Worm (Caenorhabditis elegans) whole organism, L1 larva: ENCODE data around the gene srg-65.

Source experiments
- F16B12.6 ChIP-seq: fragments of 150-350 bp; optimal IDR thresholded peaks from 2 replicates; lab custom pipeline; 2014; ENCODE audit warnings: missing biosample characterization, missing genetic modification characterization
- alr-1 ChIP-seq: fragments of 200-800 bp; sonication (Bioruptor generic); optimal IDR thresholded peaks from 2 replicates; lab custom pipeline; 2018; ENCODE audit warnings: borderline replicate concordance, mild to moderate bottlenecking, missing genetic modification characterization, missing compliant biosample characterization
- ama-1 ChIP-seq: fragments of 150-350 bp; optimal IDR thresholded peaks from 2 replicates; lab custom pipeline; 2014
- blmp-1 ChIP-seq: fragments of 150-350 bp; optimal IDR thresholded peaks from 2 replicates; lab custom pipeline; 2014; ENCODE audit warnings: missing biosample characterization, missing genetic modification characterization
- dsc-1 ChIP-seq: sonication (generic microtip); optimal IDR thresholded peaks from 2 replicates; lab custom pipeline; 2016; ENCODE audit warnings: mild to moderate bottlenecking, missing genetic modification characterization, missing compliant biosample characterization
- efl-3 ChIP-seq: fragments of 200-800 bp; sonication (Bioruptor generic); optimal IDR thresholded peaks from 2 replicates; lab custom pipeline; 2018; ENCODE audit warnings: mild to moderate bottlenecking, missing genetic modification characterization, missing compliant biosample characterization
- egl-13 ChIP-seq: sonication (generic microtip); optimal IDR thresholded peaks from 2 replicates; lab custom pipeline; 2016; ENCODE audit warnings: missing genotype, missing genetic modification reagents, missing genetic modification characterization, missing compliant biosample characterization
- elt-2 ChIP-seq: sonication (generic microtip); optimal IDR thresholded peaks from 2 replicates; lab custom pipeline; 2016; ENCODE audit warnings: missing genetic modification characterization, mild to moderate bottlenecking, inconsistent platforms, missing compliant biosample characterization, missing genetic modification reagents
- ets-5 ChIP-seq: fragments of 200-800 bp; sonication (Bioruptor generic); IDR thresholded peaks from 2 replicates; pipeline ENCODE4 v1.3.6; 2022; ENCODE audit warnings: missing genetic modification characterization, missing compliant biosample characterization
- fkh-10 ChIP-seq: sonication (generic microtip); optimal IDR thresholded peaks from 2 replicates; lab custom pipeline; 2017; ENCODE audit warnings: missing biosample characterization, missing genetic modification reagents, missing genetic modification characterization
- fkh-4 ChIP-seq: sonication (generic microtip); optimal IDR thresholded peaks from 2 replicates; lab custom pipeline; 2016; ENCODE audit warnings: missing compliant biosample characterization, missing genetic modification characterization, borderline replicate concordance
- isw-1 ChIP-seq: fragments of 200-800 bp; sonication (Bioruptor generic); IDR thresholded peaks from 2 replicates; pipeline ENCODE4 v1.3.6; 2022; ENCODE audit warnings: missing genetic modification characterization, missing compliant biosample characterization
- lin-35 ChIP-seq, 2 experiments: fragments of 150-350 bp; optimal IDR thresholded peaks; 2 replicates each; lab custom pipeline; 2014; ENCODE audit warnings: missing biosample characterization in 2 of 2, missing genetic modification characterization in 2 of 2, missing genetic modification reagents in 2 of 2
- lsy-2 ChIP-seq, 2 experiments: fragments of 150-350 bp; optimal IDR thresholded peaks; 2 replicates each; lab custom pipeline; 2014; ENCODE audit warnings: missing biosample characterization in 2 of 2, missing genetic modification characterization in 2 of 2
- mab-9 ChIP-seq: fragments of 200-800 bp; sonication (Bioruptor generic); IDR thresholded peaks from 2 replicates; pipeline ENCODE4 v1.3.6; 2022; ENCODE audit warnings: missing genetic modification reagents, missing genetic modification characterization, missing compliant biosample characterization
- mdl-1 ChIP-seq, 2 experiments: fragments of 150-350 bp; optimal IDR thresholded peaks; 2 replicates each; lab custom pipeline; 2014 to 2017; ENCODE audit warnings: missing biosample characterization in 2 of 2, missing genetic modification characterization in 2 of 2, inconsistent platforms in 1 of 2
- nhr-20 ChIP-seq: sonication (generic microtip); optimal IDR thresholded peaks from 2 replicates; lab custom pipeline; 2016; ENCODE audit warnings: mild to moderate bottlenecking, missing genetic modification characterization, missing compliant biosample characterization
- nhr-237 ChIP-seq: fragments of 150-350 bp; optimal IDR thresholded peaks from 2 replicates; lab custom pipeline; 2014; ENCODE audit warnings: missing biosample characterization, missing genetic modification characterization
- nhr-84 ChIP-seq: sonication (generic microtip); optimal IDR thresholded peaks from 2 replicates; lab custom pipeline; 2017; ENCODE audit warnings: missing biosample characterization, missing genetic modification characterization
- nhr-85 ChIP-seq: sonication (generic microtip); peaks from one replicate; lab custom pipeline; 2016; ENCODE audit warnings: missing genetic modification characterization, inconsistent platforms, missing compliant biosample characterization
- pqm-1 ChIP-seq: sonication (generic microtip); optimal IDR thresholded peaks from 3 replicates; lab custom pipeline; 2017; ENCODE audit warnings: missing biosample characterization, missing genetic modification characterization
- rnt-1 ChIP-seq: sonication (generic microtip); optimal IDR thresholded peaks from 2 replicates; lab custom pipeline; 2016; ENCODE audit warnings: mild to moderate bottlenecking, missing genetic modification characterization, moderate library complexity, missing compliant biosample characterization
- snpc-4 ChIP-seq: fragments of 150-350 bp; optimal IDR thresholded peaks from 2 replicates; lab custom pipeline; 2014; ENCODE audit warnings: missing biosample characterization, missing genetic modification characterization
- sptf-1 ChIP-seq: fragments of 150-350 bp; optimal IDR thresholded peaks from 2 replicates; lab custom pipeline; 2014; ENCODE audit warnings: missing biosample characterization, missing genetic modification characterization
- sup-37 ChIP-seq: fragments of 200-800 bp; sonication (Bioruptor generic); optimal IDR thresholded peaks from 2 replicates; lab custom pipeline; 2018; ENCODE audit warnings: mild to moderate bottlenecking, missing genetic modification characterization, missing compliant biosample characterization
- swsn-7 ChIP-seq: sonication (generic microtip); optimal IDR thresholded peaks from 2 replicates; lab custom pipeline; 2016; ENCODE audit warnings: missing genetic modification characterization, missing compliant biosample characterization
- tbx-2 ChIP-seq: sonication (generic microtip); optimal IDR thresholded peaks from 2 replicates; lab custom pipeline; 2016; ENCODE audit warnings: missing genetic modification characterization, missing compliant biosample characterization
- unc-62 ChIP-seq: fragments of 150-350 bp; optimal IDR thresholded peaks from 2 replicates; lab custom pipeline; 2014; ENCODE audit warnings: missing biosample characterization, missing genetic modification reagents, missing genetic modification characterization
- vab-15 ChIP-seq: sonication (generic microtip); optimal IDR thresholded peaks from 2 replicates; lab custom pipeline; 2017; ENCODE audit warnings: missing genotype, mild to moderate bottlenecking, missing genetic modification characterization, missing compliant biosample characterization
- zag-1 ChIP-seq: fragments of 150-350 bp; optimal IDR thresholded peaks from 2 replicates; lab custom pipeline; 2014; ENCODE audit warnings: missing biosample characterization, missing genetic modification characterization

srg-65 gene

DNA sequence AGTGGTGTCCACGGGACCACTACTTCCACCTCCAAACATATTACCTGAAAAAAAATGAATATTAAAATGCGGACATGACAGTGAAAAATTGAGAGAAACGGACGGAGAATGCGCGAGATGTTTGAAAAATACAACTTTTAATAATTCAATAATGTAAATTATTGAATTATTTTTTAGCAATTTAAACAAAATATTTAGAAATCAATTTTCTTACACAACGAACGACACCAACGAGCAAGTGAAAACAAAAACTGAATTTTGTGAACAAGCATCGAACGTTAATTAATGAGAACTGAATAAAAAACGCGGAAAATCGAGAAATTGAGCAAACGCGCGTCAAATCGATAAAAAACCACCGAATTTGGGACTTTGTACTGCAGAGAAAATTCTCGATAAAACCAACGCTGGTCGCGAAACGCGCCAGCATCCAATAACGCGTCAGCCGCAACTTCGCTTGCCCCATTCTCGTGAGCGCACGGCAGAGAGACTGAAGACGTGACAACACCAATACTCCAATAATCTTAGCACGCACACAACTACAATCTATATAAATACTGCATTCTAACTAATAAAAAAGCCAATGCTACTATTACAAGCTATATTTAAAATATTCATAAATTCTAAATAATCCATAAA lies 20.2 kb upstream of the srg-65 start, which contains the start of the genes dnj-19 and nhr-47 (continued):
- TF ChIP-seq mab-9 (GFP tag; lab: Robert Waterston, UW), result peak; percentile 86
- TF ChIP-seq vab-15 (tag; lab: Kevin White, UChicago), result no peak
- TF ChIP-seq swsn-7 (tag; lab: Kevin White, UChicago), result peak; percentile 96
- TF ChIP-seq dsc-1 (tag; lab: Kevin White, UChicago), result peak; percentile 96

DNA sequence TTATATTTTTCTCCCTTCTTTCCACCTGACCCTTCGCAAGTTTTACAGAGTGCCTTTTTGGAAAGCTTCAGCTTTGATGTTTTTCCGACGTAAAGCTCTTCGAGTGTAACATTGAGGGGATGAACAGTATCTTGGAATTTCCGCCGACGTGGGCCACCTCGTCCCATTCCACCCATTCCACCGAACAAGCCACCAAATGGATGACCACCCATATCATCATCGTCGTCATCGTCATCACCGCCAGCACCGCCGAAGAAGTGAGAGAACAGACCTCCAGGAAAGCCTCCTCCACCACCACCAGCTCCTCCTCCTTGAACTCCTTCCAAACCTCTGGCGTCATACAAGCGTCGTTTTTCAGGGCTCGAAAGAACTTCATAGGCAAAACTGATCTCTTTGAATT lies 19.5 kb upstream of the srg-65 start:
- no peak for TF ChIP-seq efl-3
- 0 out of 2 replicates have a peak, but pooled peaks have one; percentile 41 for TF ChIP-seq ets-5 (GFP tag; lab: Robert Waterston, UW)

DNA sequence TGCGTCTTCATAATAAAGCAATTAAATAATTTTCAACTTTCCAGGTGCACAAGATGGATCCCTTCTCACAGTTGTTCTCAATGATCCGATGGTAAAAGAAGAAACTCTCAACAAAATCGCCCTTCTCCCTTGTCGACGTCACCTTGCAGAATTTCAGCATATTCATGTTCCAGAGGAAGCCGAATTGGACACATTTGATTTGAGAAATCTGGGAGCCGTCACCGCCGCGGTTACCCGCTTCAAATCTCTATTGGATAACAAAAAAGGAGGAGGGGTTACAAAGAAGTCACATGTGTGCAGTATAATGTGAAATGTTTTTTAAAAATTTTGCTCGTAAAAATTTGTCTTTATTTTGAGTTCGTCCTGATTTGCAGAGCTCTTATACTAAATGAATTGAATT lies 17.9 kb upstream of the srg-65 start:
- no peak for TF ChIP-seq lsy-2 (tag; optimal IDR thresholded peaks at IDR 0.05; lab: Kevin White, UChicago)
- peak; percentile 38 for TF ChIP-seq ama-1 (lab: Kevin White, UChicago)
- TF ChIP-seq nhr-85 (tag; lab: Kevin White, UChicago), result no peak
- no peak for TF ChIP-seq swsn-7 (tag; lab: Kevin White, UChicago)
- no peak for TF ChIP-seq rnt-1
- no peak for TF ChIP-seq snpc-4 (tag; lab: Kevin White, UChicago)
- TF ChIP-seq lin-35 (GFP tag; optimal IDR thresholded peaks at IDR 0.05; lab: Kevin White, UChicago), result peak in 1 of 2 experiments; percentile 5

DNA sequence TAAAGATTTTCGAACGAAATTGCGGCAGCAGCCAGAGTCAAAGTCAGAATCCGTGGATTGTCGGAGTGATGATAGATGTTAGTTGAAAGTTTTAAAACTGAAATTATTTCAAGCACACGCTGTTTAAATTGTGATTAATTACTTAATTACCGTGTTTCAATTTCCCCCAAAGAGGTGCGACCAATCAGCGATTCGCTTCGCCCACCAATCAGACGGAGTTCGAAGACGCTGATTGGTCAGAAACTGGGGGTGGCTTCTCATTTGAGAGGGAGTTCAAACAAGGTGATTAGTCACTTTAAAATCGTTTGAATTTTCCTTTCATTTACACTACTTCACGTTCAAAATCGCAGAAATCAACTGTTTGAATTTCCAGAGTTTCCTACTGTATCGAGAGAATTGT lies 14.7 kb upstream of the srg-65 start:
- TF ChIP-seq pqm-1 (tag; lab: Kevin White, UChicago), result no peak

DNA sequence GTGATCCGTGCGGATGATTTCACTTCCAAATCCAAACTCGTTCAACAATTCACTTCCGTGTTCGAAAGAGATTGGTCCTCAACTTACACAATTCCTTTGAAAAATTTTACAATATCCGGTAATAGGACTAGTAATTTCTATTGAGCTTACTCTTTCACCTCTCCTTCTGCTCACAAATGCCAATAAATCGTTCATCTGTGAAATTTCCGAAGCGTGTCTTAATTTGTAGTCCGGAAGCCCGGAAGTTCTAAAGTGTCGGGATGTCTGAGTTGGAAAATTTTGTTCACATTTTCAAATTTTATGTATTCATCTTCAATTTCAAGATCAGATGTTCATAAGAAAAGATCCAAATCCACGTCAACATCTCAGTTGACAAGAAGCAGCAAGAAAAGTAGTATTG lies 8.7 kb upstream of the srg-65 start, which contains the start of gene T05C3.2:
TSS of gene T05C3.2 (plus strand) at position 301 of the 400 bp plus-strand sequence.
- TF ChIP-seq sptf-1 (tag; lab: Kevin White, UChicago), result no peak
- no peak for TF ChIP-seq nhr-20 (tag; lab: Kevin White, UChicago)
- TF ChIP-seq nhr-84, result no peak
- TF ChIP-seq tbx-2 (tag; lab: Kevin White, UChicago), result no peak
- TF ChIP-seq egl-13, result no peak
- TF ChIP-seq nhr-237 (tag; lab: Kevin White, UChicago), result no peak
- TF ChIP-seq alr-1, result no peak
- no peak for TF ChIP-seq zag-1 (tag; lab: Kevin White, UChicago)
- TF ChIP-seq unc-62 (GFP tag; lab: Kevin White, UChicago), result no peak

DNA sequence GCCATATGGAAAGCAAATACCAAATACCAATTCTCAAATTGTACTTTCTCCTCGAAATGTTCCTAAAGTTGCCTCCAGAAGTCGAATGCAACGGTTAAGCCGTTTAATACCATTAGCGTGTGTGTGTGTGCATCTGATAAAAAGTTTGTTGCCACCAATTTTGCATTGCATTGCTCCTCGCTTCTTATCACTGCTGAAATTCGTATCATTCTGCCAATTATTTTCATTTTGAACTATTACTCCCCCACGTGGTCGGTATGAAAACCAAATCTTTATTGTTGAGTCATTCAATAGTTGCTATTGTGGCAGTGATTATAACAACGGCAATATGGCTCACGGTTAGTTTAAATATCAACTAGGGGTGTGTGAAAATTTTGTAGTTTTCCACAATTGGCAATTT lies 5.4 kb upstream of the srg-65 start, which contains the start of gene T05C3.6:
TSS of gene T05C3.6 (plus strand) at position 241 of the 400 bp plus-strand sequence.
- TF ChIP-seq lin-35 (GFP tag; optimal IDR thresholded peaks at IDR 0.05; lab: Kevin White, UChicago), result peak in 1 of 2 experiments; percentile 19
- TF ChIP-seq pqm-1 (tag; lab: Kevin White, UChicago), result no peak
- peak; percentile 76 for TF ChIP-seq elt-2 (tag; lab: Kevin White, UChicago)

DNA sequence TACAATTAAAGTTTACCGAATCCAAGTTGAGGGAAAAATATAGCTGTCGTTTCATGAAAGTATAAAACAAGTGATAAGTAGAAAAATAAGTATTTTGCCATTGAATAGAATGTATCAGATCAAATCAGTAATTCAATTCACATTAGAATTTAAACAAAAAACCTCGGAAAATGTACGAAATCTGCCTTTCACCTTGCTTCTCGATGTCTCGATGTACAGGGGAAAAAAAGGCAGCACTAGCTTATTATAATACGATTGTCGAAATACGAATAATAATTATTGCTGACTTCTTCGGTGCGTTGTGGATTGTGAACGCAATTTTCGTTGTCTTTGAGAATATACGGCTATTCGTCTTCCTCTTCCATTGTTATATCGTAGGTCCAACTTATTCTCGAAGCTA lies 4.0 kb upstream of the srg-65 start, which contains the start of gene grl-18:
TSS of gene grl-18 (minus strand) at position 101 of the 400 bp plus-strand sequence.
- TF ChIP-seq blmp-1 (tag; lab: Kevin White, UChicago), result no peak

DNA sequence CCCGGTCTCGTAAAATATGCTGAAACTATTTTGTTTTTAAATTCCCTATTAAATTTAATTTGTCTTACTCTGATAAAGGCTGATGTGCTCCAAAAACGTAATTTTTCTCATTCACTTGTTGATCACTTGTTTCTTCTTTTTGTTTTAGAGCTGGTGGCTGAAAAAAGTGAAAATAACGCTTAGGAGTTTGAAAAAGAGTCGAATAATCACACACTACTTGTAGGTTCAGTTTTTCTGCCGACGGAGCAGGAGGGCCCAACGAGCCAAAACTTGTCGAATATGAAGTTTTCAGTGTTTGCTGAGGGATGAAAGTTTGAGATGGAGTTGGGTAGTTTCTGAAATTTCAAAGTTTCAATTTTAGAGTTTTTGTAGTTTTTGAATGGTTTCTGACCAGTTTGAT lies 2.4 kb upstream of the srg-65 start:
- TF ChIP-seq fkh-4 (tag; lab: Kevin White, UChicago) (no peak), fkh-10 (GFP tag; lab: Kevin White, UChicago) (no peak), mdl-1 (tag; optimal IDR thresholded peaks at IDR 0.05; lab: Kevin White, UChicago) (no peak), lin-35 (GFP tag; optimal IDR thresholded peaks at IDR 0.05; lab: Kevin White, UChicago) (no peak), sup-37 (GFP tag; lab: Kevin White, UChicago) (no peak), isw-1 (GFP tag; lab: Robert Waterston, UW) (no peak), ama-1 (lab: Kevin White, UChicago) (no peak), F16B12.6 (tag; lab: Kevin White, UChicago) (no peak), unc-62 (GFP tag; lab: Kevin White, UChicago) (no peak), sptf-1 (tag; lab: Kevin White, UChicago) (no peak)
